Fruit fly (Drosophila melanogaster) whole organism, embryonic: ENCODE results near the gene CG34398.

Source experiments
- Awh ChIP-seq: fragments of 200-800 bp; sonication (Bioruptor generic); IDR thresholded peaks from 2 replicates; pipeline ENCODE4, ENCODE4 v1.3.6; 2022; ENCODE audit warnings: missing biosample characterization, missing genetic modification characterization
- CG10274 ChIP-seq: fragments of 200-800 bp; sonication (Bioruptor generic); optimal IDR thresholded peaks from 3 replicates; lab custom pipeline; 2017; ENCODE audit warnings: missing biosample characterization, mild to moderate bottlenecking, missing genetic modification characterization
- CG10654 ChIP-seq: fragments of 200-800 bp; sonication (Bioruptor generic); optimal IDR thresholded peaks from 2 replicates; lab custom pipeline; 2016; ENCODE audit warnings: missing biosample characterization, missing genetic modification characterization
- CG11560 ChIP-seq: fragments of 200-800 bp; sonication (Bioruptor generic); IDR thresholded peaks from 3 replicates; pipeline ENCODE4 v1.3.6; 2022; ENCODE audit warnings: missing biosample characterization, missing genetic modification characterization
- CG12942 ChIP-seq: fragments of 200-800 bp; sonication (Bioruptor generic); optimal IDR thresholded peaks from 3 replicates; lab custom pipeline; 2016; ENCODE audit warnings: missing biosample characterization, missing genetic modification characterization
- CG15269 ChIP-seq: fragments of 200-800 bp; sonication (Bioruptor generic); optimal IDR thresholded peaks from 2 replicates; lab custom pipeline; 2018; ENCODE audit warnings: missing biosample characterization, mild to moderate bottlenecking, missing genetic modification characterization, moderate library complexity
- CG1603 ChIP-seq: fragments of 200-800 bp; sonication (Bioruptor generic); optimal IDR thresholded peaks from 2 replicates; lab custom pipeline; 2019; ENCODE audit warnings: missing biosample characterization, mild to moderate bottlenecking, missing genetic modification characterization, moderate library complexity
- CG31441 ChIP-seq: fragments of 200-800 bp; sonication (Bioruptor generic); IDR thresholded peaks from 2 replicates; pipeline ENCODE4 v1.3.6; 2022; ENCODE audit warnings: missing biosample characterization, missing genetic modification characterization
- CG3163 ChIP-seq: fragments of 200-800 bp; sonication (Bioruptor generic); optimal IDR thresholded peaks from 3 replicates; lab custom pipeline; 2016; ENCODE audit warnings: missing biosample characterization, missing genetic modification characterization
- CG3407 ChIP-seq: fragments of 200-800 bp; sonication (Bioruptor generic); optimal IDR thresholded peaks from 2 replicates; lab custom pipeline; 2018; ENCODE audit warnings: missing biosample characterization, mild to moderate bottlenecking, missing genetic modification characterization
- CG34224 ChIP-seq: fragments of 200-800 bp; sonication (Bioruptor generic); IDR thresholded peaks from 3 replicates; pipeline ENCODE4 v1.3.6; 2022; ENCODE audit warnings: missing biosample characterization, missing genetic modification characterization; ENCODE audit not compliant: partially characterized antibody
- CG4360 ChIP-seq: fragments of 200-800 bp; sonication (Bioruptor generic); IDR thresholded peaks from 2 replicates; pipeline ENCODE4 v1.3.6; 2022; ENCODE audit warnings: missing biosample characterization, missing genetic modification characterization
- CG5245 ChIP-seq: fragments of 200-800 bp; sonication (Bioruptor generic); optimal IDR thresholded peaks from 3 replicates; lab custom pipeline; 2016; ENCODE audit warnings: missing biosample characterization, missing genetic modification characterization
- CG8388 ChIP-seq: fragments of 200-800 bp; sonication (Bioruptor generic); optimal IDR thresholded peaks from 2 replicates; lab custom pipeline; 2019; ENCODE audit warnings: missing biosample characterization, mild to moderate bottlenecking, missing genetic modification characterization, moderate library complexity
- CG9727 ChIP-seq: fragments of 200-800 bp; sonication (Bioruptor generic); optimal IDR thresholded peaks from 3 replicates; lab custom pipeline; 2017; ENCODE audit warnings: missing biosample characterization, mild to moderate bottlenecking, missing genetic modification characterization
- D19B ChIP-seq: fragments of 200-800 bp; sonication (Bioruptor generic); optimal IDR thresholded peaks from 2 replicates; lab custom pipeline; 2017; ENCODE audit warnings: missing biosample characterization, mild to moderate bottlenecking, missing genetic modification characterization
- Dbx ChIP-seq: fragments of 200-800 bp; sonication (Bioruptor generic); IDR thresholded peaks from 3 replicates; pipeline ENCODE4 v1.3.6; 2022; ENCODE audit warnings: missing biosample characterization, missing genetic modification characterization
- Dref ChIP-seq: fragments of 200-800 bp; sonication (Bioruptor generic); IDR thresholded peaks from 2 replicates; pipeline ENCODE4 v1.3.6; 2022; ENCODE audit warnings: missing biosample characterization, missing genetic modification characterization
- Ets65A ChIP-seq: fragments of 200-800 bp; sonication (Bioruptor generic); peaks from one replicate; lab custom pipeline; 2016; ENCODE audit warnings: missing biosample characterization, missing genetic modification characterization
- Ets97D ChIP-seq: fragments of 200-800 bp; sonication (Bioruptor generic); optimal IDR thresholded peaks from 3 replicates; lab custom pipeline; 2016; ENCODE audit warnings: missing biosample characterization, missing genetic modification characterization
- Fer1 ChIP-seq: fragments of 200-800 bp; sonication (Bioruptor generic); optimal IDR thresholded peaks from 2 replicates; lab custom pipeline; 2017; ENCODE audit warnings: missing biosample characterization, mild to moderate bottlenecking, missing genetic modification characterization
- Gug ChIP-seq: fragments of 200-800 bp; sonication (Bioruptor generic); IDR thresholded peaks from 4 replicates; pipeline ENCODE4 v1.3.6; 2022; ENCODE audit warnings: missing biosample characterization, missing genetic modification characterization
- HLH3B ChIP-seq: fragments of 200-800 bp; sonication (Bioruptor generic); IDR thresholded peaks from 2 replicates; pipeline ENCODE4 v1.3.6; 2022; ENCODE audit warnings: missing biosample characterization, missing genetic modification characterization
- HmgZ ChIP-seq: fragments of 200-800 bp; sonication (Bioruptor generic); optimal IDR thresholded peaks from 2 replicates; lab custom pipeline; 2018; ENCODE audit warnings: missing biosample characterization, mild to moderate bottlenecking, missing genetic modification characterization
- Hr3 ChIP-seq: fragments of 200-800 bp; sonication (Bioruptor generic); optimal IDR thresholded peaks from 3 replicates; lab custom pipeline; 2016; ENCODE audit warnings: missing biosample characterization, missing genetic modification characterization
- Hr78 ChIP-seq, 2 experiments: fragments of 200-800 bp in 1 of 2; fragments of >200 bp in 1 of 2; sonication (Bioruptor generic) in 1 of 2; optimal IDR thresholded peaks; 2 replicates each; lab custom pipeline; 2017 to 2019; ENCODE audit warnings: missing biosample characterization in 2 of 2, missing genetic modification characterization in 2 of 2, mild to moderate bottlenecking in 1 of 2, moderate library complexity in 1 of 2
- Jarid2 ChIP-seq: fragments of 200-800 bp; sonication (Bioruptor generic); optimal IDR thresholded peaks from 3 replicates; lab custom pipeline; 2017; ENCODE audit warnings: mild to moderate bottlenecking, missing biosample characterization, missing genetic modification reagents, missing genetic modification characterization
- Mad ChIP-seq: fragments of 200-800 bp; sonication (Bioruptor generic); optimal IDR thresholded peaks from 2 replicates; lab custom pipeline; 2016; ENCODE audit warnings: missing biosample characterization, missing genetic modification characterization
- Myb ChIP-seq: fragments of 200-800 bp; sonication (Bioruptor generic); optimal IDR thresholded peaks from 2 replicates; lab custom pipeline; 2016; ENCODE audit warnings: missing biosample characterization, missing genetic modification characterization
- PHDP ChIP-seq: fragments of 200-800 bp; sonication (Bioruptor generic); optimal IDR thresholded peaks from 3 replicates; lab custom pipeline; 2018; ENCODE audit warnings: missing biosample characterization, mild to moderate bottlenecking, missing genetic modification characterization, moderate library complexity
- Side ChIP-seq: fragments of 200-800 bp; sonication (Bioruptor generic); optimal IDR thresholded peaks from 2 replicates; lab custom pipeline; 2016; ENCODE audit warnings: missing biosample characterization, missing genetic modification characterization
- Sox102F ChIP-seq: fragments of 200-800 bp; sonication (Bioruptor generic); optimal IDR thresholded peaks from 2 replicates; lab custom pipeline; 2018; ENCODE audit warnings: missing biosample characterization, mild to moderate bottlenecking, missing genetic modification characterization, moderate library complexity
- Taf1 ChIP-seq: fragments of 200-800 bp; sonication (Bioruptor generic); IDR thresholded peaks from 2 replicates; pipeline ENCODE4 v1.3.6; 2022; ENCODE audit warnings: missing biosample characterization, missing genetic modification characterization
- Vsx1 ChIP-seq: fragments of 200-800 bp; sonication (Bioruptor generic); optimal IDR thresholded peaks from 2 replicates; lab custom pipeline; 2017; ENCODE audit warnings: missing biosample characterization, mild to moderate bottlenecking, missing genetic modification characterization, missing genetic modification reagents
- ara ChIP-seq: fragments of 200-800 bp; sonication (Bioruptor generic); IDR thresholded peaks from 2 replicates; pipeline ENCODE4 v1.3.6; 2022; ENCODE audit warnings: missing biosample characterization, missing genetic modification characterization
- bbx ChIP-seq: fragments of 200-800 bp; sonication (Bioruptor generic); IDR thresholded peaks from 2 replicates; pipeline ENCODE4 v1.3.6; 2022; ENCODE audit warnings: missing biosample characterization, missing genetic modification characterization; ENCODE audit not compliant: partially characterized antibody
- bowl ChIP-seq: fragments of 200-800 bp; sonication (Bioruptor generic); IDR thresholded peaks from 2 replicates; pipeline ENCODE4 v1.3.6; 2022; ENCODE audit warnings: missing biosample characterization, missing genetic modification characterization
- cato ChIP-seq: fragments of 200-800 bp; sonication (Bioruptor generic); optimal IDR thresholded peaks from 2 replicates; lab custom pipeline; 2016; ENCODE audit warnings: missing biosample characterization, missing genetic modification characterization, borderline replicate concordance
- ci ChIP-seq: fragments of 200-800 bp; sonication (Bioruptor generic); IDR thresholded peaks from 3 replicates; pipeline ENCODE4 v1.3.6; 2022; ENCODE audit warnings: missing biosample characterization, missing genetic modification characterization
- dan ChIP-seq: fragments of 200-800 bp; sonication (Bioruptor generic); IDR thresholded peaks from 2 replicates; pipeline ENCODE4 v1.3.6; 2022; ENCODE audit warnings: missing biosample characterization, missing genetic modification characterization
- ewg ChIP-seq: fragments of 200-800 bp; sonication (Bioruptor generic); optimal IDR thresholded peaks from 3 replicates; lab custom pipeline; 2017; ENCODE audit warnings: mild to moderate bottlenecking, missing biosample characterization, missing genetic modification reagents, missing genetic modification characterization
- hb ChIP-seq: fragments of 200-800 bp; sonication (Bioruptor generic); IDR thresholded peaks from 3 replicates; pipeline ENCODE4 v1.3.6; 2022; ENCODE audit warnings: missing biosample characterization, missing genetic modification characterization; ENCODE audit not compliant: partially characterized antibody
- jigr1 ChIP-seq: fragments of 200-800 bp; sonication (Bioruptor generic); IDR thresholded peaks from 3 replicates; pipeline ENCODE4 v1.3.6; 2022; ENCODE audit warnings: missing biosample characterization, missing genetic modification characterization
- klu ChIP-seq: fragments of 200-800 bp; sonication (Bioruptor generic); IDR thresholded peaks from 2 replicates; pipeline ENCODE4 v1.3.6; 2022; ENCODE audit warnings: missing biosample characterization, missing genetic modification characterization
- kni ChIP-seq: fragments of 200-800 bp; sonication (Bioruptor generic); optimal IDR thresholded peaks from 3 replicates; lab custom pipeline; 2017; ENCODE audit warnings: mild to moderate bottlenecking, missing biosample characterization, missing genetic modification reagents, missing genetic modification characterization
- ranshi ChIP-seq: fragments of 200-800 bp; sonication (Bioruptor generic); IDR thresholded peaks from 2 replicates; pipeline ENCODE4 v1.3.6; 2022; ENCODE audit warnings: missing biosample characterization, missing genetic modification characterization
- sima ChIP-seq: fragments of 200-800 bp; sonication (Bioruptor generic); optimal IDR thresholded peaks from 2 replicates; lab custom pipeline; 2016; ENCODE audit warnings: missing biosample characterization, missing genetic modification characterization
- unc-4 ChIP-seq: fragments of 200-800 bp; sonication (Bioruptor generic); IDR thresholded peaks from 2 replicates; pipeline ENCODE4 v1.3.6; 2022; ENCODE audit warnings: missing biosample characterization, missing genetic modification characterization; ENCODE audit not compliant: partially characterized antibody
- vvl ChIP-seq: fragments of 200-800 bp; sonication (Bioruptor generic); IDR thresholded peaks from 2 replicates; pipeline ENCODE4 v1.3.6; 2022; ENCODE audit warnings: missing biosample characterization, missing genetic modification characterization
- zf30C ChIP-seq: fragments of 200-800 bp; sonication (Bioruptor generic); optimal IDR thresholded peaks from 3 replicates; lab custom pipeline; 2018; ENCODE audit warnings: missing biosample characterization, mild to moderate bottlenecking, missing genetic modification characterization

CG34398 gene

dm6 chr2L:8897954-8898713 is 452 bp upstream of the CG34398 start (continued):
- TF ChIP-seq CG31441 (peak; percentile 60), hb (GFP tag; lab: Robert Waterston, UW) (no peak), Mad (no peak), Fer1 (GFP tag; lab: Kevin White, UChicago) (peak; percentile 63), Awh (0 out of 2 replicates have a peak, but pooled peaks have one; percentile 19), ranshi (0 out of 2 replicates have a peak, but pooled peaks have one; percentile 7), CG3163 (GFP tag; lab: Kevin White, UChicago) (peak; percentile 93), Gug (GFP tag; lab: Robert Waterston, UW) (no peak), CG12942 (GFP tag; lab: Kevin White, UChicago) (no peak), D19B (peak; percentile 25), kni (GFP tag; lab: Kevin White, UChicago) (no peak), Dref (no peak), CG9727 (GFP tag; lab: Kevin White, UChicago) (peak; percentile 29), CG8388 (GFP tag; lab: Kevin White, UChicago) (no peak), Jarid2 (no peak), ci (GFP tag; lab: Robert Waterston, UW) (peak; percentile 44; the same call in 1 of the 3 replicates), klu (no peak), PHDP (tag; lab: Kevin White, UChicago) (peak; percentile 51), bowl (GFP tag; lab: Robert Waterston, UW) (no peak), ara (GFP tag; lab: Robert Waterston, UW) (no peak), CG10654 (GFP tag; lab: Kevin White, UChicago) (no peak), Ets65A (GFP tag; lab: Kevin White, UChicago) (no peak), HLH3B (GFP tag; lab: Robert Waterston, UW) (peak; percentile 50), HmgZ (tag; lab: Kevin White, UChicago) (no peak), CG34224 (no peak), sima (GFP tag; lab: Kevin White, UChicago) (no peak), unc-4 (GFP tag; lab: Robert Waterston, UW) (no peak), CG1603 (peak; percentile 26), ewg (GFP tag; lab: Kevin White, UChicago) (no peak), Hr3 (GFP tag; lab: Kevin White, UChicago) (no peak), Dbx (GFP tag; lab: Robert Waterston, UW) (no peak), CG11560 (tag; lab: Robert Waterston, UW) (no peak), jigr1 (GFP tag; lab: Robert Waterston, UW) (0 out of 3 replicates have a peak, but pooled peaks have one; percentile 9), CG4360 (GFP tag; lab: Robert Waterston, UW) (no peak), CG3407 (no peak), Vsx1 (GFP tag; lab: Kevin White, UChicago) (no peak), Myb (no peak), bbx (GFP tag; lab: Robert Waterston, UW) (no peak), CG5245 (no peak), zf30C (GFP tag; lab: Kevin White, UChicago) (no peak), dan (GFP tag; lab: Robert Waterston, UW) (no peak), CG15269 (peak; percentile 40), Taf1 (no peak), vvl (GFP tag; lab: Robert Waterston, UW) (peak; percentile 6), Ets97D (GFP tag; lab: Kevin White, UChicago) (no peak), Hr78 (GFP tag; optimal IDR thresholded peaks at IDR 0.05; lab: Kevin White, UChicago) (no peak), Sox102F (GFP tag; lab: Kevin White, UChicago) (peak; percentile 52), cato (peak; percentile 6), Side (GFP tag; lab: Kevin White, UChicago) (no peak), CG10274 (GFP tag; lab: Kevin White, UChicago) (no peak)
